Fruit fly (Drosophila melanogaster) whole organism, embryonic: ENCODE results near the gene Sema5c.

Experiments
- BEAF-32 ChIP-seq: fragments of 200-800 bp; sonication (Bioruptor generic); optimal IDR thresholded peaks from 3 replicates; lab custom pipeline; 2017; ENCODE audit warnings: missing biosample characterization, missing genetic modification characterization, mild to moderate bottlenecking, moderate library complexity, missing genetic modification reagents
- Bgb ChIP-seq: fragments of 200-800 bp; sonication (Bioruptor generic); IDR thresholded peaks from 2 replicates; pipeline ENCODE4 v1.3.6; 2022; ENCODE audit warnings: missing biosample characterization, missing genetic modification characterization; ENCODE audit not compliant: partially characterized antibody
- CG10267 ChIP-seq: fragments of 200-800 bp; sonication (Bioruptor generic); optimal IDR thresholded peaks from 2 replicates; lab custom pipeline; 2018; ENCODE audit warnings: missing biosample characterization, mild to moderate bottlenecking, missing genetic modification characterization, moderate library complexity
- CG11560 ChIP-seq: fragments of 200-800 bp; sonication (Bioruptor generic); IDR thresholded peaks from 3 replicates; pipeline ENCODE4 v1.3.6; 2022; ENCODE audit warnings: missing biosample characterization, missing genetic modification characterization
- CG11696 ChIP-seq: fragments of 200-800 bp; sonication (Bioruptor generic); IDR thresholded peaks from 2 replicates; pipeline ENCODE4 v1.3.6; 2022; ENCODE audit warnings: missing biosample characterization, missing genetic modification characterization
- CG12299 ChIP-seq: fragments of 200-800 bp; sonication (Bioruptor generic); optimal IDR thresholded peaks from 2 replicates; lab custom pipeline; 2018; ENCODE audit warnings: missing biosample characterization, mild to moderate bottlenecking, missing genetic modification characterization
- CG12659 ChIP-seq: fragments of 200-800 bp; sonication (Bioruptor generic); optimal IDR thresholded peaks from 3 replicates; lab custom pipeline; 2017; ENCODE audit warnings: mild to moderate bottlenecking, missing biosample characterization, missing genetic modification reagents, missing genetic modification characterization
- CG13287 ChIP-seq: fragments of 200-800 bp; sonication (Bioruptor generic); IDR thresholded peaks from 2 replicates; pipeline ENCODE4 v1.3.6; 2022; ENCODE audit warnings: missing biosample characterization, missing genetic modification characterization; ENCODE audit not compliant: partially characterized antibody
- CG14014 ChIP-seq: fragments of 200-800 bp; sonication (Bioruptor generic); IDR thresholded peaks from 2 replicates; pipeline ENCODE4 v1.3.6; 2022; ENCODE audit warnings: missing biosample characterization, missing genetic modification characterization
- CG14860 ChIP-seq: fragments of 200-800 bp; sonication (Bioruptor generic); IDR thresholded peaks from 3 replicates; pipeline ENCODE4 v1.3.6; 2022; ENCODE audit warnings: missing biosample characterization, missing genetic modification characterization; ENCODE audit not compliant: partially characterized antibody
- CG15514 ChIP-seq: fragments of 200-800 bp; sonication (Bioruptor generic); optimal IDR thresholded peaks from 3 replicates; lab custom pipeline; 2017; ENCODE audit warnings: missing biosample characterization, missing genetic modification characterization, mild to moderate bottlenecking, moderate library complexity, missing genetic modification reagents
- CG1603 ChIP-seq: fragments of 200-800 bp; sonication (Bioruptor generic); optimal IDR thresholded peaks from 2 replicates; lab custom pipeline; 2019; ENCODE audit warnings: missing biosample characterization, mild to moderate bottlenecking, missing genetic modification characterization, moderate library complexity
- CG17186 ChIP-seq: fragments of 200-800 bp; sonication (Bioruptor generic); optimal IDR thresholded peaks from 3 replicates; lab custom pipeline; 2017; ENCODE audit warnings: missing biosample characterization, missing genetic modification reagents, missing genetic modification characterization
- CG2116 ChIP-seq: fragments of 200-800 bp; sonication (Bioruptor generic); optimal IDR thresholded peaks from 3 replicates; lab custom pipeline; 2018; ENCODE audit warnings: missing biosample characterization, mild to moderate bottlenecking, missing genetic modification characterization
- CG2202 ChIP-seq: fragments of 200-800 bp; sonication (Bioruptor generic); optimal IDR thresholded peaks from 2 replicates; lab custom pipeline; 2018; ENCODE audit warnings: missing biosample characterization, mild to moderate bottlenecking, missing genetic modification characterization
- CG33213 ChIP-seq: fragments of 200-800 bp; sonication (Bioruptor generic); optimal IDR thresholded peaks from 3 replicates; lab custom pipeline; 2016; ENCODE audit warnings: missing biosample characterization, missing genetic modification characterization
- CG34224 ChIP-seq: fragments of 200-800 bp; sonication (Bioruptor generic); IDR thresholded peaks from 3 replicates; pipeline ENCODE4 v1.3.6; 2022; ENCODE audit warnings: missing biosample characterization, missing genetic modification characterization; ENCODE audit not compliant: partially characterized antibody
- CG4617 ChIP-seq: fragments of 200-800 bp; sonication (Bioruptor generic); optimal IDR thresholded peaks from 3 replicates; lab custom pipeline; 2016; ENCODE audit warnings: missing biosample characterization, missing genetic modification characterization, borderline replicate concordance
- CG6254 ChIP-seq: fragments of 200-800 bp; sonication (Bioruptor generic); optimal IDR thresholded peaks from 3 replicates; lab custom pipeline; 2017; ENCODE audit warnings: mild to moderate bottlenecking, missing biosample characterization, missing genetic modification reagents, missing genetic modification characterization
- CG6854 ChIP-seq: fragments of 200-800 bp; sonication (Bioruptor generic); optimal IDR thresholded peaks from 3 replicates; lab custom pipeline; 2017; ENCODE audit warnings: missing biosample characterization, mild to moderate bottlenecking, missing genetic modification characterization
- CG8924 ChIP-seq: fragments of 200-800 bp; optimal IDR thresholded peaks from 3 replicates; lab custom pipeline; 2019; ENCODE audit warnings: missing biosample characterization, mild to moderate bottlenecking, missing genetic modification characterization, moderate library complexity
- Chrac-16 ChIP-seq: fragments of 200-800 bp; sonication (Bioruptor generic); optimal IDR thresholded peaks from 3 replicates; lab custom pipeline; 2016; ENCODE audit warnings: missing biosample characterization, missing genetic modification characterization
- Dip3 ChIP-seq: fragments of 200-800 bp; sonication (Bioruptor generic); optimal IDR thresholded peaks from 3 replicates; lab custom pipeline; 2016; ENCODE audit warnings: missing biosample characterization, missing genetic modification characterization
- Dll ChIP-seq: fragments of 200-800 bp; sonication (Bioruptor generic); IDR thresholded peaks from 4 replicates; pipeline ENCODE4 v1.3.6; 2022; ENCODE audit warnings: missing biosample characterization, missing genetic modification characterization; ENCODE audit not compliant: partially characterized antibody
- E2f2 ChIP-seq: fragments of 200-800 bp; sonication (Bioruptor generic); IDR thresholded peaks from 2 replicates; pipeline ENCODE4 v1.3.6; 2022; ENCODE audit warnings: missing biosample characterization, missing genetic modification characterization
- H15 ChIP-seq: fragments of 200-800 bp; sonication (Bioruptor generic); IDR thresholded peaks from 3 replicates; pipeline ENCODE4 v1.3.6; 2022; ENCODE audit warnings: missing biosample characterization, missing genetic modification characterization
- Hr39 ChIP-seq: fragments of >200 bp; optimal IDR thresholded peaks from 2 replicates; lab custom pipeline; 2017
- TFAM ChIP-seq: fragments of 200-800 bp; sonication (Bioruptor generic); optimal IDR thresholded peaks from 2 replicates; lab custom pipeline; 2017; ENCODE audit warnings: missing biosample characterization, missing genetic modification characterization, inconsistent platforms
- YL-1 ChIP-seq: fragments of 200-800 bp; sonication (Bioruptor generic); optimal IDR thresholded peaks from 3 replicates; lab custom pipeline; 2017; ENCODE audit warnings: missing biosample characterization, mild to moderate bottlenecking, missing genetic modification characterization
- amos ChIP-seq: fragments of 200-800 bp; sonication (Bioruptor generic); IDR thresholded peaks from 2 replicates; pipeline ENCODE4 v1.3.6; 2022; ENCODE audit warnings: missing biosample characterization, missing genetic modification characterization; ENCODE audit not compliant: partially characterized antibody
- bbx ChIP-seq: fragments of 200-800 bp; sonication (Bioruptor generic); IDR thresholded peaks from 2 replicates; pipeline ENCODE4 v1.3.6; 2022; ENCODE audit warnings: missing biosample characterization, missing genetic modification characterization; ENCODE audit not compliant: partially characterized antibody
- chm ChIP-seq: fragments of 200-800 bp; sonication (Bioruptor generic); IDR thresholded peaks from 2 replicates; pipeline ENCODE4 v1.3.6; 2022; ENCODE audit warnings: missing biosample characterization, missing genetic modification characterization
- hbn ChIP-seq: fragments of 200-800 bp; sonication (Bioruptor generic); IDR thresholded peaks from 2 replicates; pipeline ENCODE4 v1.3.6; 2022; ENCODE audit warnings: missing biosample characterization, missing genetic modification characterization; ENCODE audit not compliant: partially characterized antibody
- ken ChIP-seq: fragments of 200-800 bp; sonication (Bioruptor generic); IDR thresholded peaks from 3 replicates; pipeline ENCODE4 v1.3.6; 2022; ENCODE audit warnings: missing biosample characterization, missing genetic modification characterization
- phol ChIP-seq: fragments of 200-800 bp; sonication (Bioruptor generic); optimal IDR thresholded peaks from 3 replicates; lab custom pipeline; 2018; ENCODE audit warnings: missing biosample characterization, mild to moderate bottlenecking, missing genetic modification characterization, moderate library complexity
- pzg ChIP-seq: fragments of 200-800 bp; sonication (Bioruptor generic); optimal IDR thresholded peaks from 3 replicates; lab custom pipeline; 2018; ENCODE audit warnings: missing biosample characterization, mild to moderate bottlenecking, missing genetic modification characterization, moderate library complexity
- rib ChIP-seq: fragments of 200-800 bp; sonication (Bioruptor generic); IDR thresholded peaks from 2 replicates; pipeline ENCODE4 v1.3.6; 2022; ENCODE audit warnings: missing biosample characterization, missing genetic modification characterization
- row ChIP-seq: fragments of 200-800 bp; sonication (Bioruptor generic); IDR thresholded peaks from 3 replicates; pipeline ENCODE4 v1.3.6; 2022; ENCODE audit warnings: missing biosample characterization, missing genetic modification characterization
- sens ChIP-seq: fragments of 200-800 bp; sonication (Bioruptor generic); peaks from one replicate; lab custom pipeline; 2016; ENCODE audit warnings: missing biosample characterization, missing genetic modification characterization
- shn ChIP-seq: fragments of 200-800 bp; sonication (Bioruptor generic); optimal IDR thresholded peaks from 3 replicates; lab custom pipeline; 2016; ENCODE audit warnings: missing biosample characterization, missing genetic modification characterization
- sna ChIP-seq: fragments of 200-800 bp; sonication (Bioruptor generic); IDR thresholded peaks from 2 replicates; pipeline ENCODE4 v1.3.6; 2022; ENCODE audit warnings: missing biosample characterization, missing genetic modification characterization; ENCODE audit not compliant: partially characterized antibody
- stwl ChIP-seq: fragments of 200-800 bp; sonication (Bioruptor generic); optimal IDR thresholded peaks from 3 replicates; lab custom pipeline; 2018; ENCODE audit warnings: missing biosample characterization, mild to moderate bottlenecking, missing genetic modification characterization, moderate library complexity
- trem ChIP-seq: fragments of 200-800 bp; optimal IDR thresholded peaks from 3 replicates; lab custom pipeline; 2019; ENCODE audit warnings: missing biosample characterization, mild to moderate bottlenecking, missing genetic modification characterization, moderate library complexity
- tx ChIP-seq: fragments of 200-800 bp; sonication (Bioruptor generic); optimal IDR thresholded peaks from 2 replicates; lab custom pipeline; 2016; ENCODE audit warnings: missing biosample characterization, missing genetic modification characterization
- unc-4 ChIP-seq: fragments of 200-800 bp; sonication (Bioruptor generic); IDR thresholded peaks from 2 replicates; pipeline ENCODE4 v1.3.6; 2022; ENCODE audit warnings: missing biosample characterization, missing genetic modification characterization; ENCODE audit not compliant: partially characterized antibody
- usp ChIP-seq: fragments of >200 bp; optimal IDR thresholded peaks from 2 replicates; lab custom pipeline; 2017; ENCODE audit warnings: missing biosample characterization, missing genetic modification characterization
- zen2 ChIP-seq: fragments of 200-800 bp; sonication (Bioruptor generic); IDR thresholded peaks from 3 replicates; pipeline ENCODE4 v1.3.6; 2022; ENCODE audit warnings: missing biosample characterization, missing genetic modification characterization; ENCODE audit not compliant: partially characterized antibody
- zf30C ChIP-seq: fragments of 200-800 bp; sonication (Bioruptor generic); optimal IDR thresholded peaks from 3 replicates; lab custom pipeline; 2018; ENCODE audit warnings: missing biosample characterization, mild to moderate bottlenecking, missing genetic modification characterization

Sema5c gene

DNA sequence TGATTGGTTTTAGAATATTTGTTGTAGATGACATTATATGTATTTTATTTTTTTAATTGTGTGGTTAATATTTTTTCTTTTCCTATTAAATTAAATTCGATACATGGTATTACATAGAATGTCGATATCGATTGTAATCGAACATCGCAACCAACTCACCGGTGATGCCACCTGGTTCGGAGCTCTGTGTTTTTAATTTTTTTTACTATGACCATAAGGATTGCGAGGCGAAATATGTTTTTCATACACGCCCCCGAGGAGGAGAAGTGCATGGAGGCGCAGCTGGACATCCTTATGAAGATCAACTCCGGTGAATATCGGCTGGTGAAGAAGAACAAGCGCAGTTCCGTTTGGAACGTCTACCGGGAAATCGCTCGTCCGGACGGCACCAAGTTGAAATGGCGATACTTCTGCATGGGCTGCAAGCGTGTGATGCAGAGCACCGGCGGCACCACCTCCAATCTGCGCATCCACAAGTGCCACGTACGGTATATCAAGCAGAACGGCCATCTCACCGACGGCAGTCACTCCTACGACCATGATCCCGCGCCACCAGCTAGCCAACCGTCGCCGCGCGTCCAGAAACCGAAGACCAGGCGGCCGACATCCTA lies 38.4 kb upstream of the Sema5c start, which contains the start of gene CG11560 (continued):
- peak; percentile 43 for TF ChIP-seq phol (tag; lab: Kevin White, UChicago)
- TF ChIP-seq CG12299 (tag; lab: Kevin White, UChicago) = no peak
- TF ChIP-seq trem (tag; lab: Kevin White, UChicago) = peak; percentile 31
- peak; percentile 61 for TF ChIP-seq CG2116 (GFP tag; lab: Kevin White, UChicago)
- peak; percentile 28; the same call in 1 of the 3 replicates for TF ChIP-seq zen2 (GFP tag; lab: Robert Waterston, UW)
- TF ChIP-seq shn = no peak
- no peak for TF ChIP-seq Chrac-16 (GFP tag; lab: Kevin White, UChicago)
- peak; percentile 80 for TF ChIP-seq Dll (GFP tag; lab: Robert Waterston, UW)
- no peak for TF ChIP-seq CG6854
- TF ChIP-seq CG2202 (tag; lab: Kevin White, UChicago) = no peak
- peak; percentile 55; the same call in 1 of the 2 replicates for TF ChIP-seq sna (GFP tag; lab: Robert Waterston, UW)
- TF ChIP-seq CG14014 (GFP tag; lab: Robert Waterston, UW) = no peak
- TF ChIP-seq CG15514 (GFP tag; lab: Kevin White, UChicago) = peak; percentile 44
- TF ChIP-seq E2f2 = peak; percentile 75
- TF ChIP-seq amos = peak; percentile 76
- TF ChIP-seq unc-4 (GFP tag; lab: Robert Waterston, UW) = peak; percentile 73
- TF ChIP-seq pzg = peak; percentile 56
- peak; percentile 66; the same call in 2 of the 3 replicates for TF ChIP-seq CG14860 (GFP tag; lab: Robert Waterston, UW)
- peak; percentile 1 for TF ChIP-seq CG17186
- peak; percentile 48 for TF ChIP-seq YL-1
- no peak for TF ChIP-seq CG33213 (GFP tag; lab: Kevin White, UChicago)
- TF ChIP-seq CG34224 (GFP tag; lab: Robert Waterston, UW) = peak; percentile 67
- peak; percentile 66 for TF ChIP-seq bbx (GFP tag; lab: Robert Waterston, UW)
- no peak for TF ChIP-seq Dip3 (GFP tag; lab: Kevin White, UChicago)
- peak; percentile 82 for TF ChIP-seq CG13287
- peak; percentile 24 for TF ChIP-seq CG4617 (GFP tag; lab: Kevin White, UChicago)
- TF ChIP-seq, all 482 proteins: peak for 53

DNA sequence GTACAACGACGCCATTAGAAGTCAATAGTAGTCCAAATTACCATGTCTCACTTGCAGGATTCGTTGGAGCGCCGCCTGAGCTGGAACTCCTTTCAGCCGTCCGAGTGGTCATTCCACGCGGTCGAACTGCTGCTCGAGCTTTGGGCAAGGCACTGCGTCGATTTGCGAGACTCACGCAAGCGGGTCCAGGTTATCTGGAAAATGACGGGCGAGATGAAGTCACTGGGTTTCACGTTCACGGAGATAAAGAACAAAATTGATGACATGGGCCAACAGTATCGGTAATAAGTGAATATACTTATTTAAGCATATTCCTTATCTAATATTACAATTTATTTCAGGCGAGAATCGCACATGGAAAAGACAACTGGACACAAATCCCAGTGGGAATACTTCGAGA lies 37.0 kb upstream of the Sema5c start:
- TF ChIP-seq CG11560 (tag; lab: Robert Waterston, UW) = 0 out of 3 replicates have a peak, but pooled peaks have one; percentile 10
- no peak for TF ChIP-seq H15 (GFP tag; lab: Robert Waterston, UW)
- no peak for TF ChIP-seq Hr39 (lab: Kevin White, UChicago)
- TF ChIP-seq CG1603 = no peak
- peak; percentile 12 for TF ChIP-seq sens (GFP tag; lab: Kevin White, UChicago)
- no peak for TF ChIP-seq rib (GFP tag; lab: Robert Waterston, UW)
- TF ChIP-seq TFAM (GFP tag; lab: Kevin White, UChicago) = no peak

DNA sequence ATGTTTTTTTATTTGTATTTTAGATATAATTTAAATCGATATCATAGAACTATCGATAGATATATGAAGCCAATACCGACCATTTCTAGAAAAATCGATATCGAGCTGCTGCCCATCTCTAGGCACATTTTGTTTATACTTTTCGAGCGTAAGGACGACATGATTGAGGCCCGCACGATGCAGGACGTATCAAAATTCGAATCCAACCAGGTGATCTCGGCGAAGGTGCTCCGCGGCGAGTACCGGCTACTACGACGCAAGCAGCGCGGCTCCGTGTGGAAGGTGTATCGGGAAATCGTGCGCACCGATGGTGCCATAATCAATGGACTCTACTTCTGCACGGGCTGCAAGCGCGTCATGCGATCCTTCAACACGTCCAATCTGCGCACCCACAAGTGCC lies 36.5 kb upstream of the Sema5c start, which contains the start of gene ssp:
Gene ssp, plus strand, starts transcription at position 102 of the 400 bp plus-strand sequence.
- TF ChIP-seq stwl (tag; lab: Kevin White, UChicago) = peak; percentile 79
- TF ChIP-seq Bgb (GFP tag; lab: Robert Waterston, UW) = peak; percentile 82
- TF ChIP-seq zf30C (GFP tag; lab: Kevin White, UChicago) = no peak
- TF ChIP-seq CG12659 (GFP tag; lab: Kevin White, UChicago) = peak; percentile 14
- peak; percentile 46 for TF ChIP-seq CG10267 (tag; lab: Kevin White, UChicago)
- peak; percentile 4 for TF ChIP-seq CG8924 (tag; lab: Kevin White, UChicago)
- peak; percentile 86 for TF ChIP-seq bbx (GFP tag; lab: Robert Waterston, UW)
- peak; percentile 41; the same call in 2 of the 3 replicates for TF ChIP-seq row
- TF ChIP-seq CG6254 (GFP tag; lab: Kevin White, UChicago) = no peak
- no peak for TF ChIP-seq ken (GFP tag; lab: Robert Waterston, UW)
- TF ChIP-seq BEAF-32 (GFP tag; lab: Kevin White, UChicago) = peak; percentile 77
- 0 out of 2 replicates have a peak, but pooled peaks have one; percentile 7 for TF ChIP-seq chm (GFP tag; lab: Robert Waterston, UW)
- TF ChIP-seq CG11696 (GFP tag; lab: Robert Waterston, UW) = no peak
- TF ChIP-seq tx = no peak
- peak; percentile 82 for TF ChIP-seq hbn (GFP tag; lab: Robert Waterston, UW)
- no peak for TF ChIP-seq usp
